Fruit fly (Drosophila melanogaster) whole organism, embryonic: ENCODE results near the gene Snmp2.

Experiments
- Antp ChIP-seq: fragments of 200-800 bp; sonication (Bioruptor generic); optimal IDR thresholded peaks from 3 replicates; lab custom pipeline; 2016; ENCODE audit warnings: missing biosample characterization, missing genetic modification characterization
- Atf-2 ChIP-seq: fragments of 200-800 bp; sonication (Bioruptor generic); optimal IDR thresholded peaks from 2 replicates; lab custom pipeline; 2016; ENCODE audit warnings: missing biosample characterization, missing genetic modification characterization
- Bteb2 ChIP-seq: fragments of 200-800 bp; sonication (Bioruptor generic); optimal IDR thresholded peaks from 2 replicates; lab custom pipeline; 2016; ENCODE audit warnings: missing biosample characterization, missing genetic modification characterization
- C15 ChIP-seq: fragments of 200-800 bp; sonication (Bioruptor generic); IDR thresholded peaks from 3 replicates; pipeline ENCODE4 v1.3.6; 2022; ENCODE audit warnings: missing biosample characterization, missing genetic modification characterization
- CG10959 ChIP-seq: fragments of 200-800 bp; sonication (Bioruptor generic); IDR thresholded peaks from 2 replicates; pipeline ENCODE4 v1.3.6; 2022; ENCODE audit warnings: missing biosample characterization, missing genetic modification characterization
- CG10979 ChIP-seq: fragments of 200-800 bp; sonication (Bioruptor generic); optimal IDR thresholded peaks from 2 replicates; lab custom pipeline; 2018; ENCODE audit warnings: missing biosample characterization, mild to moderate bottlenecking, missing genetic modification characterization, moderate library complexity
- CG12659 ChIP-seq: fragments of 200-800 bp; sonication (Bioruptor generic); optimal IDR thresholded peaks from 3 replicates; lab custom pipeline; 2017; ENCODE audit warnings: mild to moderate bottlenecking, missing biosample characterization, missing genetic modification reagents, missing genetic modification characterization
- CG13424 ChIP-seq: fragments of 200-800 bp; sonication (Bioruptor generic); optimal IDR thresholded peaks from 2 replicates; lab custom pipeline; 2019; ENCODE audit warnings: missing biosample characterization, mild to moderate bottlenecking, missing genetic modification characterization, moderate library complexity
- CG13894 ChIP-seq: fragments of 200-800 bp; sonication (Bioruptor generic); optimal IDR thresholded peaks from 3 replicates; lab custom pipeline; 2018; ENCODE audit warnings: missing biosample characterization, mild to moderate bottlenecking, missing genetic modification characterization, moderate library complexity
- CG14014 ChIP-seq: fragments of 200-800 bp; sonication (Bioruptor generic); IDR thresholded peaks from 2 replicates; pipeline ENCODE4 v1.3.6; 2022; ENCODE audit warnings: missing biosample characterization, missing genetic modification characterization
- CG14667 ChIP-seq: fragments of 200-800 bp; sonication (Bioruptor generic); IDR thresholded peaks from 2 replicates; pipeline ENCODE4 v1.3.6; 2022; ENCODE audit warnings: missing biosample characterization, missing genetic modification characterization
- CG15514 ChIP-seq: fragments of 200-800 bp; sonication (Bioruptor generic); optimal IDR thresholded peaks from 3 replicates; lab custom pipeline; 2017; ENCODE audit warnings: missing biosample characterization, missing genetic modification characterization, mild to moderate bottlenecking, moderate library complexity, missing genetic modification reagents
- CG17361 ChIP-seq: fragments of 200-800 bp; sonication (Bioruptor generic); IDR thresholded peaks from 3 replicates; pipeline ENCODE4 v1.3.6; 2022; ENCODE audit warnings: missing biosample characterization, missing genetic modification characterization
- CG17385 ChIP-seq: fragments of 200-800 bp; sonication (Bioruptor generic); optimal IDR thresholded peaks from 3 replicates; lab custom pipeline; 2018; ENCODE audit warnings: missing biosample characterization, mild to moderate bottlenecking, missing genetic modification characterization
- CG18476 ChIP-seq: fragments of 200-800 bp; sonication (Bioruptor generic); optimal IDR thresholded peaks from 2 replicates; lab custom pipeline; 2016; ENCODE audit warnings: missing biosample characterization, mild to moderate bottlenecking, missing genetic modification characterization
- CG32767 ChIP-seq: fragments of 200-800 bp; sonication (Bioruptor generic); IDR thresholded peaks from 2 replicates; pipeline ENCODE4 v1.3.6; 2022; ENCODE audit warnings: missing biosample characterization, missing genetic modification characterization
- CG4617 ChIP-seq: fragments of 200-800 bp; sonication (Bioruptor generic); optimal IDR thresholded peaks from 3 replicates; lab custom pipeline; 2016; ENCODE audit warnings: missing biosample characterization, missing genetic modification characterization, borderline replicate concordance
- CG5245 ChIP-seq: fragments of 200-800 bp; sonication (Bioruptor generic); optimal IDR thresholded peaks from 3 replicates; lab custom pipeline; 2016; ENCODE audit warnings: missing biosample characterization, missing genetic modification characterization
- CoRest ChIP-seq: fragments of 200-800 bp; sonication (Bioruptor generic); optimal IDR thresholded peaks from 3 replicates; lab custom pipeline; 2018; ENCODE audit warnings: missing biosample characterization, mild to moderate bottlenecking, missing genetic modification characterization, moderate library complexity
- Doc3 ChIP-seq: fragments of 200-800 bp; sonication (Bioruptor generic); IDR thresholded peaks from 3 replicates; pipeline ENCODE4 v1.3.6; 2022; ENCODE audit warnings: missing biosample characterization, missing genetic modification characterization; ENCODE audit not compliant: partially characterized antibody
- Dp ChIP-seq: fragments of 200-800 bp; sonication (Bioruptor generic); optimal IDR thresholded peaks from 2 replicates; lab custom pipeline; 2018; ENCODE audit warnings: missing biosample characterization, mild to moderate bottlenecking, missing genetic modification characterization, moderate library complexity
- E2f2 ChIP-seq: fragments of 200-800 bp; sonication (Bioruptor generic); IDR thresholded peaks from 2 replicates; pipeline ENCODE4 v1.3.6; 2022; ENCODE audit warnings: missing biosample characterization, missing genetic modification characterization
- Elba2 ChIP-seq: fragments of 200-800 bp; sonication (Bioruptor generic); optimal IDR thresholded peaks from 3 replicates; lab custom pipeline; 2016; ENCODE audit warnings: missing biosample characterization, missing genetic modification characterization
- Ets97D ChIP-seq: fragments of 200-800 bp; sonication (Bioruptor generic); optimal IDR thresholded peaks from 3 replicates; lab custom pipeline; 2016; ENCODE audit warnings: missing biosample characterization, missing genetic modification characterization
- Gug ChIP-seq: fragments of 200-800 bp; sonication (Bioruptor generic); IDR thresholded peaks from 4 replicates; pipeline ENCODE4 v1.3.6; 2022; ENCODE audit warnings: missing biosample characterization, missing genetic modification characterization
- H15 ChIP-seq: fragments of 200-800 bp; sonication (Bioruptor generic); IDR thresholded peaks from 3 replicates; pipeline ENCODE4 v1.3.6; 2022; ENCODE audit warnings: missing biosample characterization, missing genetic modification characterization
- Max ChIP-seq: fragments of 200-800 bp; sonication (Bioruptor generic); optimal IDR thresholded peaks from 2 replicates; lab custom pipeline; 2016; ENCODE audit warnings: missing biosample characterization, mild to moderate bottlenecking, missing genetic modification characterization
- NfI ChIP-seq: fragments of 200-800 bp; sonication (Bioruptor generic); optimal IDR thresholded peaks from 3 replicates; lab custom pipeline; 2018; ENCODE audit warnings: missing biosample characterization, mild to moderate bottlenecking, missing genetic modification characterization, moderate library complexity
- Opbp ChIP-seq: fragments of 200-800 bp; sonication (Bioruptor generic); IDR thresholded peaks from 3 replicates; pipeline ENCODE4 v1.3.6; 2022; ENCODE audit warnings: missing biosample characterization, missing genetic modification characterization; ENCODE audit not compliant: partially characterized antibody
- Pdp1 ChIP-seq, 2 experiments: fragments of 200-800 bp; sonication (Bioruptor generic); optimal IDR thresholded peaks; 3 replicates each; lab custom pipeline; 2016; ENCODE audit warnings: missing biosample characterization in 2 of 2, missing genetic modification characterization in 2 of 2, mild to moderate bottlenecking in 1 of 2, moderate library complexity in 1 of 2
- Scr ChIP-seq: fragments of 200-800 bp; sonication (Bioruptor generic); IDR thresholded peaks from 2 replicates; pipeline ENCODE4 v1.3.6; 2022; ENCODE audit warnings: missing biosample characterization, missing genetic modification characterization; ENCODE audit not compliant: partially characterized antibody
- abd-A ChIP-seq: fragments of 200-800 bp; sonication (Bioruptor generic); optimal IDR thresholded peaks from 3 replicates; lab custom pipeline; 2019; ENCODE audit warnings: missing biosample characterization, mild to moderate bottlenecking, missing genetic modification characterization, moderate library complexity
- crc ChIP-seq: fragments of 200-800 bp; sonication (Bioruptor generic); optimal IDR thresholded peaks from 2 replicates; lab custom pipeline; 2016; ENCODE audit warnings: missing biosample characterization, missing genetic modification characterization
- disco-r ChIP-seq: fragments of 200-800 bp; sonication (Bioruptor generic); optimal IDR thresholded peaks from 2 replicates; lab custom pipeline; 2016; ENCODE audit warnings: missing biosample characterization, missing genetic modification characterization
- ems ChIP-seq: fragments of 200-800 bp; sonication (Bioruptor generic); optimal IDR thresholded peaks from 3 replicates; lab custom pipeline; 2016; ENCODE audit warnings: missing biosample characterization, missing genetic modification characterization
- ewg ChIP-seq: fragments of 200-800 bp; sonication (Bioruptor generic); optimal IDR thresholded peaks from 3 replicates; lab custom pipeline; 2017; ENCODE audit warnings: mild to moderate bottlenecking, missing biosample characterization, missing genetic modification reagents, missing genetic modification characterization
- gsb ChIP-seq: fragments of 200-800 bp; sonication (Bioruptor generic); IDR thresholded peaks from 2 replicates; pipeline ENCODE4 v1.3.6; 2022; ENCODE audit warnings: missing biosample characterization, missing genetic modification characterization
- gt ChIP-seq: fragments of 200-800 bp; sonication (Bioruptor generic); IDR thresholded peaks from 2 replicates; pipeline ENCODE4 v1.3.6; 2022; ENCODE audit warnings: missing biosample characterization, missing genetic modification characterization
- ken ChIP-seq: fragments of 200-800 bp; sonication (Bioruptor generic); IDR thresholded peaks from 3 replicates; pipeline ENCODE4 v1.3.6; 2022; ENCODE audit warnings: missing biosample characterization, missing genetic modification characterization
- nerfin-2 ChIP-seq: fragments of 200-800 bp; sonication (Bioruptor generic); IDR thresholded peaks from 2 replicates; pipeline ENCODE4 v1.3.6; 2022; ENCODE audit warnings: missing biosample characterization, missing genetic modification characterization; ENCODE audit not compliant: partially characterized antibody
- nom ChIP-seq: fragments of 200-800 bp; sonication (Bioruptor generic); optimal IDR thresholded peaks from 2 replicates; lab custom pipeline; 2017; ENCODE audit warnings: missing biosample characterization, missing genetic modification characterization, mild to moderate bottlenecking, moderate library complexity, missing genetic modification reagents
- org-1 ChIP-seq: fragments of 200-800 bp; sonication (Bioruptor generic); optimal IDR thresholded peaks from 2 replicates; lab custom pipeline; 2017; ENCODE audit warnings: missing biosample characterization, missing genetic modification characterization
- peb ChIP-seq: fragments of 200-800 bp; sonication (Bioruptor generic); IDR thresholded peaks from 2 replicates; pipeline ENCODE4 v1.3.6; 2022; ENCODE audit warnings: missing biosample characterization, missing genetic modification characterization
- row ChIP-seq: fragments of 200-800 bp; sonication (Bioruptor generic); IDR thresholded peaks from 3 replicates; pipeline ENCODE4 v1.3.6; 2022; ENCODE audit warnings: missing biosample characterization, missing genetic modification characterization
- run ChIP-seq: fragments of 200-800 bp; sonication (Bioruptor generic); optimal IDR thresholded peaks from 3 replicates; lab custom pipeline; 2018; ENCODE audit warnings: missing biosample characterization, mild to moderate bottlenecking, missing genetic modification characterization
- sug ChIP-seq: fragments of 200-800 bp; optimal IDR thresholded peaks from 2 replicates; lab custom pipeline; 2019; ENCODE audit warnings: missing biosample characterization, mild to moderate bottlenecking, missing genetic modification characterization, moderate library complexity

The Snmp2 gene

DNA sequence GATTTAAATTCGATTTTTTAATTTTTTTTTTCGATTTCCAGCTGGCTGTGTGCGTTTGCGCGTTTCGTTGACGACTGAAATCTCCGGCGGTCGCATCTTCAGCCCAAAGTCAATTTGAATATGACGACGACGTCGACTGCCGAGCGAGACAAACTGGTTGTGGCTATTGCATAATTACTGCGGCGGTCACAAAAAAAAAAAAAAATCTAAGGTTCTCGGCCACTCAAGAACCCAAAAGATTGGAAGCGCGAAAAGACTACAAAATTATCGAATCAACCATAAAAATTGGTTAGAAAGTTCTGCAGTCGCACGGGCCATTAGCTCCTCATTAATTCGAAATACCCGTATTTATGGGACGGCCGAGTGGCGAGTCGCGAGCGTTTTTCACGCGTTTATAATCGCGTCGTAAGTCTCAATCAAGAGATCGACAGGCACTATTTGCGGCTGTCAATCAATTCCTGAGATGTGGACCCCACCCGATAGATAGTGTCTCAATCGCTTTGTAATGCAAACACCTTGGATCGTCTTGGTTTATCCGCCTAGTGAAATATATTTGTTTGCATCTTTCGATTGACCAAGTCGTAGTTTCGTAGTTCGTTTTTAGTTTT is 10.6 kb downstream of the Snmp2 start, which contains the start of gene CG8492 (continued):
- no peak for TF ChIP-seq peb (GFP tag; lab: Robert Waterston, UW)
- no peak for TF ChIP-seq sug (tag; lab: Kevin White, UChicago)
- no peak for TF ChIP-seq Elba2 (GFP tag; lab: Kevin White, UChicago)
- no peak for TF ChIP-seq Bteb2 (GFP tag; lab: Kevin White, UChicago)
- TF ChIP-seq CG14667 (GFP tag; lab: Robert Waterston, UW), result no peak

DNA sequence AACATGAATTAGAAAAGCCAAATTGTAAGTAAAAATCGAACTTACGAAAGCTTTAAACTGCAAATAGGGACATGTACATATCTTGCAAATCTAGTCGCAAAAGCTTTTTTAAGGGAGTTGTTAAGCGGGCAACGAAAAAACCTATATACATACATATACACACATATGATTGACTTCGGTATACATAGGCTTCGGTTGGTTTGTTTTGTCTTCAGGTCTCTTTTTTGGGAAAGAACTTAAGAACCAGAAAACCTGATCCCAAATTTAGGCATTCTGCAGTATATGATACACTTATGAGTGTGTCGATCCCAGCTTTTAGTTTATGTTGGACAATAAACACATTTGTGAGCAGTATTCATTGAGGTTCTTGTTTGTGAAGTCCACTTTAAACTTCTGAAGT is 16.2 kb downstream of the Snmp2 start:
- peak; percentile 93 for TF ChIP-seq CG13894 (tag; lab: Kevin White, UChicago)
- no peak for TF ChIP-seq CG32767

DNA sequence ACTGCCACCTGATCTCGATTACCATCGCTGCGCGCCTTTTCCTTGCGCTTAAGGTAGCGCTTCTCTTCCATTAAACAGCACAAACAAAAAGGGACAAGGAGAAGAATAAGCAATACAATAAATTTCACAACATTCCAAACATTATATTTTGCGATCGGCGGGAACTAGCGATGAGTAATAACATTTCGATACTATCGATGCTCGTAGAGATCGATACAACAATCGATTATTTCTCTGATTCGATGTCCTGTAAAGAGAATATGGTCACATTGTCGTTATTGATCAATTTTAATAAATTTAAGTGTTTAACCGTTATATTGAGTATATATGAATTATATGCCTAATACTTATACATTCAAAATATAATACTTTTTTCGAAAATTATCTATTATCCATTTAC is 16.6 kb downstream of the Snmp2 start, which contains the start of gene CG7457:
CG7457 (minus strand) TSS at position 189 of the 400 bp plus-strand sequence.
- TF ChIP-seq CG18476 (GFP tag; lab: Kevin White, UChicago) (no peak), E2f2 (peak; percentile 70), NfI (GFP tag; lab: Kevin White, UChicago) (peak; percentile 12), CG13424 (tag; lab: Kevin White, UChicago) (no peak), CG14014 (GFP tag; lab: Robert Waterston, UW) (no peak), CoRest (peak; percentile 51), Max (no peak), Antp (GFP tag; lab: Kevin White, UChicago) (no peak), nom (GFP tag; lab: Kevin White, UChicago) (no peak), ewg (no peak), gt (GFP tag; lab: Robert Waterston, UW) (no peak), run (tag; lab: Kevin White, UChicago) (no peak), Scr (peak; percentile 95), Pdp1 (GFP tag; optimal IDR thresholded peaks at IDR 0.05; lab: Kevin White, UChicago) (no peak), CG17385 (GFP tag; lab: Kevin White, UChicago) (no peak), Doc3 (peak; percentile 93), Ets97D (peak; percentile 47), CG12659 (GFP tag; lab: Kevin White, UChicago) (peak; percentile 20), Opbp (peak; percentile 97), CG17361 (no peak), nerfin-2 (GFP tag; lab: Robert Waterston, UW) (peak; percentile 86), gsb (GFP tag; lab: Robert Waterston, UW) (no peak), Atf-2 (GFP tag; lab: Kevin White, UChicago) (no peak), ems (no peak), C15 (GFP tag; lab: Robert Waterston, UW) (no peak), crc (no peak), disco-r (no peak), row (peak; percentile 44; the same call in 2 of the 3 replicates), abd-A (no peak), H15 (no peak), CG5245 (GFP tag; lab: Kevin White, UChicago) (no peak), CG10979 (tag; lab: Kevin White, UChicago) (no peak), CG10959 (GFP tag; lab: Robert Waterston, UW) (no peak), CG4617 (GFP tag; lab: Kevin White, UChicago) (peak; percentile 36), Dp (GFP tag; lab: Kevin White, UChicago) (peak; percentile 62), org-1 (GFP tag; lab: Kevin White, UChicago) (no peak), CG15514 (GFP tag; lab: Kevin White, UChicago) (peak; percentile 15), Gug (GFP tag; lab: Robert Waterston, UW) (no peak), ken (GFP tag; lab: Robert Waterston, UW) (no peak)
